In genomic region chr3R:27224727-27225126, dm6 we compare ENCODE assay signal across 4 fruit fly cellular contexts.
TF ChIP-seq lines count a peak whose summit lies in the region.

No protein-coding gene starts in this region.

- no peak for TF ChIP-seq CTCF in whole organism, embryonic (GFP tag; optimal IDR thresholded peaks at IDR 0.05; lab: Kevin White, UChicago)

TF ChIP-seq in whole organism, embryonic, 481 proteins besides CTCF, POLR2A, EP300 and RAD21:
- TF ChIP-seq Drgx (GFP tag; IDR thresholded peaks at IDR 0.05; lab: Robert Waterston, UW) (peak; percentile 43; the same call in 1 of the 2 replicates), CG11247 (GFP tag; IDR thresholded peaks at IDR 0.05; lab: Robert Waterston, UW) (no peak), nom (GFP tag; optimal IDR thresholded peaks at IDR 0.05; lab: Kevin White, UChicago) (peak; percentile 42), pb (GFP tag; optimal IDR thresholded peaks at IDR 0.05; lab: Kevin White, UChicago) (no peak), Med (GFP tag; lab: Kevin White, UChicago) (peak; percentile 32), CG30431 (GFP tag; optimal IDR thresholded peaks at IDR 0.05; lab: Kevin White, UChicago) (no peak), prd (optimal IDR thresholded peaks at IDR 0.05; lab: Kevin White, UChicago) (no peak), prd (GFP tag; IDR thresholded peaks at IDR 0.05; lab: Robert Waterston, UW) (peak; percentile 53; the same call in 1 of the 3 replicates)

TF ChIP-seq in whole organism, prepupa, 60 proteins besides CTCF, POLR2A, EP300 and RAD21 (continues in another document):
- TF ChIP-seq achi (GFP tag; optimal IDR thresholded peaks at IDR 0.05; lab: Kevin White, UChicago) (peak; percentile 73), acj6 (GFP tag; optimal IDR thresholded peaks at IDR 0.05; lab: Kevin White, UChicago) (peak; percentile 66), CG3032 (tag; optimal IDR thresholded peaks at IDR 0.05; lab: Kevin White, UChicago) (peak; percentile 72), Ets21C (GFP tag; optimal IDR thresholded peaks at IDR 0.05; lab: Kevin White, UChicago) (peak; percentile 28), eg (GFP tag; IDR thresholded peaks at IDR 0.05; lab: Robert Waterston, UW) (peak; percentile 76), CG31627 (GFP tag; optimal IDR thresholded peaks at IDR 0.05; lab: Kevin White, UChicago) (peak; percentile 61), Eip78C (GFP tag; lab: Kevin White, UChicago) (peak; percentile 92), CG15336 (GFP tag; IDR thresholded peaks at IDR 0.05; lab: Robert Waterston, UW) (peak; percentile 70), fd59A (GFP tag; optimal IDR thresholded peaks at IDR 0.05; lab: Kevin White, UChicago) (peak; percentile 51), Eip75B (GFP tag; optimal IDR thresholded peaks at IDR 0.05; lab: Kevin White, UChicago) (peak; percentile 70), pdm3 (GFP tag; optimal IDR thresholded peaks at IDR 0.05; lab: Kevin White, UChicago) (peak; percentile 61), Eip93F (GFP tag; optimal IDR thresholded peaks at IDR 0.05; lab: Kevin White, UChicago) (no peak), net (GFP tag; optimal IDR thresholded peaks at IDR 0.05; lab: Kevin White, UChicago) (peak; percentile 59), Ets96B (tag; optimal IDR thresholded peaks at IDR 0.05; lab: Kevin White, UChicago) (peak; percentile 69), spab (GFP tag; optimal IDR thresholded peaks at IDR 0.05; lab: Kevin White, UChicago) (peak; percentile 60), CG32006 (GFP tag; optimal IDR thresholded peaks at IDR 0.05; lab: Kevin White, UChicago) (peak; percentile 65), CG3919 (GFP tag; optimal IDR thresholded peaks at IDR 0.05; lab: Kevin White, UChicago) (peak; percentile 75), Sox102F (GFP tag; optimal IDR thresholded peaks at IDR 0.05; lab: Kevin White, UChicago) (peak; percentile 53), esn (GFP tag; optimal IDR thresholded peaks at IDR 0.05; lab: Kevin White, UChicago) (peak; percentile 73), CG6792 (GFP tag; optimal IDR thresholded peaks at IDR 0.05; lab: Kevin White, UChicago) (peak; percentile 67), CG6808 (GFP tag; optimal IDR thresholded peaks at IDR 0.05; lab: Kevin White, UChicago) (peak; percentile 58), cyc (GFP tag; optimal IDR thresholded peaks at IDR 0.05; lab: Kevin White, UChicago) (peak; percentile 64), Blimp-1 (GFP tag; optimal IDR thresholded peaks at IDR 0.05; lab: Kevin White, UChicago) (no peak), fd85E (GFP tag; optimal IDR thresholded peaks at IDR 0.05; lab: Kevin White, UChicago) (no peak), Hr38 (GFP tag; optimal IDR thresholded peaks at IDR 0.05; lab: Kevin White, UChicago) (no peak), vri (GFP tag; optimal IDR thresholded peaks at IDR 0.05; lab: Kevin White, UChicago) (no peak), salr (GFP tag; optimal IDR thresholded peaks at IDR 0.05; lab: Kevin White, UChicago) (peak; percentile 42 to 46), CG11294 (GFP tag; IDR thresholded peaks at IDR 0.05; lab: Robert Waterston, UW) (no peak)

TF ChIP-seq in whole organism, pupa, 21 proteins besides CTCF, POLR2A, EP300 and RAD21:
- TF ChIP-seq CG4496 (GFP tag; IDR thresholded peaks at IDR 0.05; lab: Robert Waterston, UW) (peak; percentile 63; the same call in 2 of the 3 replicates), CG9948 (tag; optimal IDR thresholded peaks at IDR 0.05; lab: Kevin White, UChicago) (peak; percentile 60), CG12605 (GFP tag; IDR thresholded peaks at IDR 0.05; lab: Robert Waterston, UW) (peak; percentile 49), CG8159 (tag; optimal IDR thresholded peaks at IDR 0.05; lab: Kevin White, UChicago) (peak; percentile 75), CG13204 (GFP tag; optimal IDR thresholded peaks at IDR 0.05; lab: Kevin White, UChicago) (no peak), CG8301 (tag; optimal IDR thresholded peaks at IDR 0.05; lab: Kevin White, UChicago) (peak; percentile 70), Pif1A (GFP tag; optimal IDR thresholded peaks at IDR 0.05; lab: Kevin White, UChicago) (peak; percentile 66), CG34367 (tag; optimal IDR thresholded peaks at IDR 0.05; lab: Kevin White, UChicago) (peak; percentile 60), Pif1B (GFP tag; optimal IDR thresholded peaks at IDR 0.05; lab: Kevin White, UChicago) (peak; percentile 65), gl (tag; optimal IDR thresholded peaks at IDR 0.05; lab: Kevin White, UChicago) (peak; percentile 30), D1 (tag; optimal IDR thresholded peaks at IDR 0.05; lab: Kevin White, UChicago) (no peak), rn (GFP tag; IDR thresholded peaks at IDR 0.05; lab: Robert Waterston, UW) (peak; percentile 34; the same call in 1 of the 2 replicates), Snoo (tag; optimal IDR thresholded peaks at IDR 0.05; lab: Kevin White, UChicago) (peak; percentile 52), CG15710 (tag; optimal IDR thresholded peaks at IDR 0.05; lab: Kevin White, UChicago) (peak; percentile 69), CG32121 (GFP tag; IDR thresholded peaks at IDR 0.05; lab: Robert Waterston, UW) (peak; percentile 51; the same call in 1 of the 2 replicates), Ets98B (GFP tag; IDR thresholded peaks at IDR 0.05; lab: Robert Waterston, UW) (peak; percentile 72), EcR (GFP tag; optimal IDR thresholded peaks at IDR 0.05; lab: Kevin White, UChicago) (no peak), CG10348 (GFP tag; IDR thresholded peaks at IDR 0.05; lab: Robert Waterston, UW) (no peak), fd96Ca (GFP tag; IDR thresholded peaks at IDR 0.05; lab: Robert Waterston, UW) (peak; percentile 73), CG14655 (GFP tag; optimal IDR thresholded peaks at IDR 0.05; lab: Kevin White, UChicago) (peak; percentile 78), CG17806 (tag; optimal IDR thresholded peaks at IDR 0.05; lab: Kevin White, UChicago) (peak; percentile 71)
TF ChIP-seq in whole organism, pupa: peak in this region for 17.

TF ChIP-seq in whole organism, wandering third instar larva, 38 proteins besides CTCF, POLR2A, EP300 and RAD21:
- TF ChIP-seq woc (GFP tag; optimal IDR thresholded peaks at IDR 0.05; lab: Kevin White, UChicago) (peak; percentile 65), fru (GFP tag; optimal IDR thresholded peaks at IDR 0.05; lab: Kevin White, UChicago) (peak; percentile 55), dmrt93B (GFP tag; optimal IDR thresholded peaks at IDR 0.05; lab: Kevin White, UChicago) (no peak), br (GFP tag; optimal IDR thresholded peaks at IDR 0.05; lab: Kevin White, UChicago) (peak; percentile 44), ey (GFP tag; optimal IDR thresholded peaks at IDR 0.05; lab: Kevin White, UChicago) (peak; percentile 33), OdsH (GFP tag; optimal IDR thresholded peaks at IDR 0.05; lab: Kevin White, UChicago) (peak; percentile 29), Sp1 (GFP tag; optimal IDR thresholded peaks at IDR 0.05; lab: Kevin White, UChicago) (peak; percentile 42), h (GFP tag; optimal IDR thresholded peaks at IDR 0.05; lab: Kevin White, UChicago) (peak; percentile 55), Dif (GFP tag; optimal IDR thresholded peaks at IDR 0.05; lab: Kevin White, UChicago; ENCODE audit: partially characterized antibody) (no peak), rgr (GFP tag; optimal IDR thresholded peaks at IDR 0.05; lab: Kevin White, UChicago) (peak; percentile 29), foxo (GFP tag; optimal IDR thresholded peaks at IDR 0.05; lab: Kevin White, UChicago) (peak in 1 of 2 experiments; percentile 55), Abd-B (GFP tag; optimal IDR thresholded peaks at IDR 0.05; lab: Kevin White, UChicago) (no peak), HLH106 (tag; optimal IDR thresholded peaks at IDR 0.05; lab: Kevin White, UChicago) (peak; percentile 48), dsf (GFP tag; optimal IDR thresholded peaks at IDR 0.05; lab: Kevin White, UChicago; ENCODE audit: borderline replicate concordance) (no peak)

Comparison
In these comparisons a context has a peak if more than half of its experiments do, and no peak if none do; other contexts are left out.
1. Of the 7 proteins assayed by ChIP-seq in both whole organism, embryonic and whole organism, prepupa: peak only in whole organism, embryonic: none; only in whole organism, prepupa: Gug, Hr39, Lpt and Sox102F; in both: none; in neither: 3.